Worm (Caenorhabditis elegans): ENCODE measurements around the gene zim-2.

- no peak for TF ChIP-seq W03F9.2 (tag; optimal IDR thresholded peaks at IDR 0.05)
- TF ChIP-seq dao-5 (tag; optimal IDR thresholded peaks at IDR 0.05): no peak
These were observed 44.9 kb downstream of the zim-2 start, which contains the start of gene R09H10.1 for ce11 chrIV:10599983-10600382.
